Fruit fly (Drosophila melanogaster) whole organism, embryonic: Measurements from ENCODE around the gene P58IPK.

ENCODE experiments used
- Adf1 ChIP-seq: fragments of 200-800 bp; sonication (Bioruptor generic); IDR thresholded peaks from 2 replicates; pipeline ENCODE4 v1.3.6; 2022; ENCODE audit warnings: missing biosample characterization, missing genetic modification characterization
- Atf-2 ChIP-seq: fragments of 200-800 bp; sonication (Bioruptor generic); optimal IDR thresholded peaks from 2 replicates; lab custom pipeline; 2016; ENCODE audit warnings: missing biosample characterization, missing genetic modification characterization
- CG10654 ChIP-seq: fragments of 200-800 bp; sonication (Bioruptor generic); optimal IDR thresholded peaks from 2 replicates; lab custom pipeline; 2016; ENCODE audit warnings: missing biosample characterization, missing genetic modification characterization
- CG11093 ChIP-seq: fragments of 200-800 bp; sonication (Bioruptor generic); IDR thresholded peaks from 3 replicates; pipeline ENCODE4 v1.3.6; 2022; ENCODE audit warnings: missing biosample characterization, missing genetic modification characterization
- CG13287 ChIP-seq: fragments of 200-800 bp; sonication (Bioruptor generic); IDR thresholded peaks from 2 replicates; pipeline ENCODE4 v1.3.6; 2022; ENCODE audit warnings: missing biosample characterization, missing genetic modification characterization; ENCODE audit not compliant: partially characterized antibody
- CG13296 ChIP-seq: fragments of 200-800 bp; sonication (Bioruptor generic); optimal IDR thresholded peaks from 3 replicates; lab custom pipeline; 2018; ENCODE audit warnings: missing biosample characterization, mild to moderate bottlenecking, missing genetic modification characterization
- CG13775 ChIP-seq: fragments of 200-800 bp; sonication (Bioruptor generic); optimal IDR thresholded peaks from 3 replicates; lab custom pipeline; 2017; ENCODE audit warnings: missing biosample characterization, mild to moderate bottlenecking, missing genetic modification characterization
- CG14441 ChIP-seq: fragments of 200-800 bp; sonication (Bioruptor generic); IDR thresholded peaks from 2 replicates; pipeline ENCODE4 v1.3.6; 2022; ENCODE audit warnings: missing biosample characterization, missing genetic modification characterization
- CG17912 ChIP-seq: fragments of 200-800 bp; sonication (Bioruptor generic); optimal IDR thresholded peaks from 2 replicates; lab custom pipeline; 2018; ENCODE audit warnings: missing biosample characterization, mild to moderate bottlenecking, missing genetic modification characterization
- CG1792 ChIP-seq: fragments of 200-800 bp; sonication (Bioruptor generic); optimal IDR thresholded peaks from 2 replicates; lab custom pipeline; 2016; ENCODE audit warnings: missing biosample characterization, missing genetic modification characterization
- CG18476 ChIP-seq: fragments of 200-800 bp; sonication (Bioruptor generic); optimal IDR thresholded peaks from 2 replicates; lab custom pipeline; 2016; ENCODE audit warnings: missing biosample characterization, mild to moderate bottlenecking, missing genetic modification characterization
- CG18599 ChIP-seq: fragments of 200-800 bp; sonication (Bioruptor generic); optimal IDR thresholded peaks from 3 replicates; lab custom pipeline; 2017; ENCODE audit warnings: missing biosample characterization, missing genetic modification characterization, mild to moderate bottlenecking, moderate library complexity, missing genetic modification reagents
- CG18619 ChIP-seq: fragments of 200-800 bp; sonication (Bioruptor generic); optimal IDR thresholded peaks from 3 replicates; lab custom pipeline; 2017; ENCODE audit warnings: missing biosample characterization, mild to moderate bottlenecking, missing genetic modification characterization
- CG31388 ChIP-seq: fragments of 200-800 bp; sonication (Bioruptor generic); optimal IDR thresholded peaks from 2 replicates; lab custom pipeline; 2016; ENCODE audit warnings: missing biosample characterization, missing genetic modification characterization
- CG4360 ChIP-seq: fragments of 200-800 bp; sonication (Bioruptor generic); IDR thresholded peaks from 2 replicates; pipeline ENCODE4 v1.3.6; 2022; ENCODE audit warnings: missing biosample characterization, missing genetic modification characterization
- CG4617 ChIP-seq: fragments of 200-800 bp; sonication (Bioruptor generic); optimal IDR thresholded peaks from 3 replicates; lab custom pipeline; 2016; ENCODE audit warnings: missing biosample characterization, missing genetic modification characterization, borderline replicate concordance
- CG6854 ChIP-seq: fragments of 200-800 bp; sonication (Bioruptor generic); optimal IDR thresholded peaks from 3 replicates; lab custom pipeline; 2017; ENCODE audit warnings: missing biosample characterization, mild to moderate bottlenecking, missing genetic modification characterization
- CG7839 ChIP-seq: fragments of 200-800 bp; sonication (Bioruptor generic); optimal IDR thresholded peaks from 3 replicates; lab custom pipeline; 2018; ENCODE audit warnings: missing biosample characterization, mild to moderate bottlenecking, missing genetic modification characterization, moderate library complexity
- CG7928 ChIP-seq: fragments of 200-800 bp; sonication (Bioruptor generic); optimal IDR thresholded peaks from 2 replicates; lab custom pipeline; 2017; ENCODE audit warnings: missing biosample characterization, mild to moderate bottlenecking, missing genetic modification characterization
- CG8388 ChIP-seq: fragments of 200-800 bp; sonication (Bioruptor generic); optimal IDR thresholded peaks from 2 replicates; lab custom pipeline; 2019; ENCODE audit warnings: missing biosample characterization, mild to moderate bottlenecking, missing genetic modification characterization, moderate library complexity
- Dip3 ChIP-seq: fragments of 200-800 bp; sonication (Bioruptor generic); optimal IDR thresholded peaks from 3 replicates; lab custom pipeline; 2016; ENCODE audit warnings: missing biosample characterization, missing genetic modification characterization
- Dp ChIP-seq: fragments of 200-800 bp; sonication (Bioruptor generic); optimal IDR thresholded peaks from 2 replicates; lab custom pipeline; 2018; ENCODE audit warnings: missing biosample characterization, mild to moderate bottlenecking, missing genetic modification characterization, moderate library complexity
- E2f1 ChIP-seq: fragments of 200-800 bp; sonication (Bioruptor generic); IDR thresholded peaks from 2 replicates; pipeline ENCODE4 v1.3.6; 2022; ENCODE audit warnings: missing biosample characterization, missing genetic modification characterization
- ERR ChIP-seq: fragments of 200-800 bp; sonication (Bioruptor generic); optimal IDR thresholded peaks from 2 replicates; lab custom pipeline; 2016; ENCODE audit warnings: missing biosample characterization, missing genetic modification characterization
- HmgD ChIP-seq: fragments of 200-800 bp; sonication (Bioruptor generic); optimal IDR thresholded peaks from 3 replicates; lab custom pipeline; 2016; ENCODE audit warnings: missing biosample characterization, missing genetic modification characterization
- HmgZ ChIP-seq: fragments of 200-800 bp; sonication (Bioruptor generic); optimal IDR thresholded peaks from 2 replicates; lab custom pipeline; 2018; ENCODE audit warnings: missing biosample characterization, mild to moderate bottlenecking, missing genetic modification characterization
- Hsf ChIP-seq: fragments of 200-800 bp; sonication (Bioruptor generic); optimal IDR thresholded peaks from 3 replicates; lab custom pipeline; 2016; ENCODE audit warnings: missing biosample characterization, missing genetic modification characterization
- MBD-R2 ChIP-seq: fragments of 200-800 bp; sonication (Bioruptor generic); IDR thresholded peaks from 2 replicates; pipeline ENCODE4 v1.3.6; 2022; ENCODE audit warnings: missing biosample characterization, missing genetic modification characterization
- Max ChIP-seq: fragments of 200-800 bp; sonication (Bioruptor generic); optimal IDR thresholded peaks from 2 replicates; lab custom pipeline; 2016; ENCODE audit warnings: missing biosample characterization, mild to moderate bottlenecking, missing genetic modification characterization
- Nf-YA ChIP-seq: fragments of 200-800 bp; sonication (Bioruptor generic); IDR thresholded peaks from 2 replicates; pipeline ENCODE4 v1.3.6; 2022; ENCODE audit warnings: missing biosample characterization, missing genetic modification characterization
- Opbp ChIP-seq: fragments of 200-800 bp; sonication (Bioruptor generic); IDR thresholded peaks from 3 replicates; pipeline ENCODE4 v1.3.6; 2022; ENCODE audit warnings: missing biosample characterization, missing genetic modification characterization; ENCODE audit not compliant: partially characterized antibody
- Sry-β ChIP-seq: fragments of 200-800 bp; sonication (Bioruptor generic); optimal IDR thresholded peaks from 2 replicates; lab custom pipeline; 2018; ENCODE audit warnings: missing biosample characterization, mild to moderate bottlenecking, missing genetic modification characterization, moderate library complexity
- al ChIP-seq: fragments of 200-800 bp; sonication (Bioruptor generic); IDR thresholded peaks from 2 replicates; pipeline ENCODE4 v1.3.6; 2022; ENCODE audit warnings: missing biosample characterization, missing genetic modification characterization
- ash1 ChIP-seq: fragments of 200-800 bp; sonication (Bioruptor generic); optimal IDR thresholded peaks from 2 replicates; lab custom pipeline; 2018; ENCODE audit warnings: missing biosample characterization, mild to moderate bottlenecking, missing genetic modification characterization
- bowl ChIP-seq: fragments of 200-800 bp; sonication (Bioruptor generic); IDR thresholded peaks from 2 replicates; pipeline ENCODE4 v1.3.6; 2022; ENCODE audit warnings: missing biosample characterization, missing genetic modification characterization
- chn ChIP-seq: fragments of 200-800 bp; sonication (Bioruptor generic); optimal IDR thresholded peaks from 2 replicates; lab custom pipeline; 2016; ENCODE audit warnings: missing biosample characterization, missing genetic modification characterization
- croc ChIP-seq: fragments of 200-800 bp; sonication (Bioruptor generic); conservative IDR thresholded peaks from 3 replicates; pipeline ENCODE4 v1.3.6; 2022; ENCODE audit warnings: missing biosample characterization, missing genetic modification characterization
- gcm2 ChIP-seq: fragments of 200-800 bp; sonication (Bioruptor generic); optimal IDR thresholded peaks from 2 replicates; lab custom pipeline; 2016; ENCODE audit warnings: missing biosample characterization, missing genetic modification characterization
- hth ChIP-seq: fragments of >200 bp; optimal IDR thresholded peaks from 2 replicates; lab custom pipeline; 2017; ENCODE audit warnings: inconsistent platforms
- kah ChIP-seq: fragments of 200-800 bp; sonication (Bioruptor generic); optimal IDR thresholded peaks from 2 replicates; lab custom pipeline; 2018; ENCODE audit warnings: missing biosample characterization, mild to moderate bottlenecking, missing genetic modification characterization
- lilli ChIP-seq: fragments of 200-800 bp; sonication (Bioruptor generic); optimal IDR thresholded peaks from 3 replicates; lab custom pipeline; 2016; ENCODE audit warnings: missing biosample characterization, missing genetic modification characterization
- nau ChIP-seq: fragments of 200-800 bp; sonication (Bioruptor generic); optimal IDR thresholded peaks from 3 replicates; lab custom pipeline; 2017; ENCODE audit warnings: missing biosample characterization, mild to moderate bottlenecking, missing genetic modification characterization, missing genetic modification reagents
- nerfin-1 ChIP-seq: fragments of 200-800 bp; sonication (Bioruptor generic); optimal IDR thresholded peaks from 3 replicates; lab custom pipeline; 2019; ENCODE audit warnings: missing biosample characterization, mild to moderate bottlenecking, missing genetic modification characterization, moderate library complexity
- odd ChIP-seq: fragments of 200-800 bp; sonication (Bioruptor generic); optimal IDR thresholded peaks from 2 replicates; lab custom pipeline; 2017; ENCODE audit warnings: missing biosample characterization, mild to moderate bottlenecking, missing genetic modification characterization
- pita ChIP-seq: fragments of 200-800 bp; sonication (Bioruptor generic); optimal IDR thresholded peaks from 2 replicates; lab custom pipeline; 2017; ENCODE audit warnings: missing biosample characterization, mild to moderate bottlenecking, missing genetic modification characterization
- pnt ChIP-seq: fragments of 200-800 bp; sonication (Bioruptor generic); optimal IDR thresholded peaks from 3 replicates; lab custom pipeline; 2016; ENCODE audit warnings: missing biosample characterization, missing genetic modification characterization
- psq ChIP-seq: fragments of 200-800 bp; sonication (Bioruptor generic); optimal IDR thresholded peaks from 2 replicates; lab custom pipeline; 2017; ENCODE audit warnings: missing biosample characterization, missing genetic modification characterization
- sens-2 ChIP-seq: fragments of 200-800 bp; sonication (Bioruptor generic); IDR thresholded peaks from 2 replicates; pipeline ENCODE4 v1.3.6; 2022; ENCODE audit warnings: missing biosample characterization, missing genetic modification characterization
- slou ChIP-seq: fragments of 200-800 bp; sonication (Bioruptor generic); optimal IDR thresholded peaks from 3 replicates; lab custom pipeline; 2016; ENCODE audit warnings: missing biosample characterization, missing genetic modification characterization
- stwl ChIP-seq: fragments of 200-800 bp; sonication (Bioruptor generic); optimal IDR thresholded peaks from 3 replicates; lab custom pipeline; 2018; ENCODE audit warnings: missing biosample characterization, mild to moderate bottlenecking, missing genetic modification characterization, moderate library complexity
- trh ChIP-seq: fragments of 200-800 bp; sonication (Bioruptor generic); optimal IDR thresholded peaks from 2 replicates; lab custom pipeline; 2016; ENCODE audit warnings: missing biosample characterization, missing genetic modification characterization
- vfl ChIP-seq: fragments of 200-800 bp; sonication (Bioruptor generic); optimal IDR thresholded peaks from 2 replicates; lab custom pipeline; 2016; ENCODE audit warnings: missing biosample characterization, missing genetic modification characterization
- wdn ChIP-seq: fragments of 200-800 bp; sonication (Bioruptor generic); IDR thresholded peaks from 2 replicates; pipeline ENCODE4 v1.3.6; 2022; ENCODE audit warnings: missing biosample characterization, missing genetic modification characterization

Gene P58IPK

DNA sequence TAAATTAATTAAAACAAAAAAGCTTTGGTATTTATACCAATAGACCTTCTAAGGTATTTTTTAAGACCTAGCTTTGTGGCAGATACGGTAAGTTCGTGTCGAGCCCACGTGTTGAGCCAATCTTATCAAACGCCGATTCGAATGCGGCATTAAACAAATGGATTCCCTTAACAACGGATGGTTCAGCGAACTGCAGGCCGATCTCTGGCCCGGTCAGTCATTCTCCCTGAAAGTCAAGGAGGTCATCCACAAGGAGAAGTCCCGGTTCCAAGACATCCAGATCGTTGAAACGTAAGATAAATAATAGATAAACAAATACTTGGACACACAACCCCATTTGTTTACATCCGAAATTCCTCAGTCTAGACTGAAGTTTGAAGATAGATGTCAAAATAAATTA is 44.8 kb downstream of the P58IPK start, which contains the start of gene SpdS (continued):
- TF ChIP-seq chn (GFP tag; lab: Kevin White, UChicago): no peak
- TF ChIP-seq croc (GFP tag; lab: Robert Waterston, UW): no peak
- TF ChIP-seq pnt (GFP tag; lab: Kevin White, UChicago): no peak
- TF ChIP-seq Opbp (GFP tag; lab: Robert Waterston, UW): no peak
- TF ChIP-seq hth (lab: Kevin White, UChicago): no peak
- TF ChIP-seq CG10654: no peak
- no peak for TF ChIP-seq Nf-YA (GFP tag; lab: Robert Waterston, UW)
- 0 out of 2 replicates have a peak, but pooled peaks have one; percentile 18 for TF ChIP-seq MBD-R2 (GFP tag; lab: Robert Waterston, UW)
- TF ChIP-seq vfl (GFP tag; lab: Kevin White, UChicago): no peak
- TF ChIP-seq E2f1 (GFP tag; lab: Robert Waterston, UW): no peak
- no peak for TF ChIP-seq CG18599 (GFP tag; lab: Kevin White, UChicago)
- peak; percentile 79 for TF ChIP-seq ERR (GFP tag; lab: Kevin White, UChicago)
- TF ChIP-seq CG7839: no peak
- no peak for TF ChIP-seq CG6854
- no peak for TF ChIP-seq sens-2 (GFP tag; lab: Robert Waterston, UW)
- no peak for TF ChIP-seq CG7928 (GFP tag; lab: Kevin White, UChicago)
- no peak for TF ChIP-seq CG13287 (GFP tag; lab: Robert Waterston, UW)
- no peak for TF ChIP-seq trh (GFP tag; lab: Kevin White, UChicago)
- TF ChIP-seq Atf-2 (GFP tag; lab: Kevin White, UChicago): no peak
- no peak for TF ChIP-seq Hsf (GFP tag; lab: Kevin White, UChicago)
- TF ChIP-seq nau (GFP tag; lab: Kevin White, UChicago): peak; percentile 18
- no peak for TF ChIP-seq psq (GFP tag; lab: Kevin White, UChicago)
- no peak for TF ChIP-seq kah (GFP tag; lab: Kevin White, UChicago)
- no peak for TF ChIP-seq CG13775
- TF ChIP-seq CG18619 (GFP tag; lab: Kevin White, UChicago): no peak
- TF ChIP-seq CG11093 (GFP tag; lab: Robert Waterston, UW): no peak
- no peak for TF ChIP-seq CG4617 (GFP tag; lab: Kevin White, UChicago)
- no peak for TF ChIP-seq ash1 (GFP tag; lab: Kevin White, UChicago)
- peak; percentile 30 for TF ChIP-seq CG13296 (GFP tag; lab: Kevin White, UChicago)
- TF ChIP-seq Dp (GFP tag; lab: Kevin White, UChicago): no peak
- TF ChIP-seq slou (GFP tag; lab: Kevin White, UChicago): no peak
- no peak for TF ChIP-seq CG4360 (GFP tag; lab: Robert Waterston, UW)
- TF ChIP-seq wdn: no peak
- peak; percentile 21 for TF ChIP-seq HmgZ (tag; lab: Kevin White, UChicago)
- TF ChIP-seq Dip3 (GFP tag; lab: Kevin White, UChicago): no peak
- no peak for TF ChIP-seq odd (GFP tag; lab: Kevin White, UChicago)
- TF ChIP-seq lilli (GFP tag; lab: Kevin White, UChicago): no peak
- TF ChIP-seq pita (GFP tag; lab: Kevin White, UChicago): no peak
- no peak for TF ChIP-seq gcm2 (GFP tag; lab: Kevin White, UChicago)
- TF ChIP-seq stwl (tag; lab: Kevin White, UChicago): no peak
- no peak for TF ChIP-seq bowl (GFP tag; lab: Robert Waterston, UW)
- TF ChIP-seq CG1792 (GFP tag; lab: Kevin White, UChicago): no peak
- TF ChIP-seq CG17912: no peak
- TF ChIP-seq Sry-β: no peak
- TF ChIP-seq nerfin-1: peak; percentile 29
- no peak for TF ChIP-seq CG8388 (GFP tag; lab: Kevin White, UChicago)
- TF ChIP-seq al: no peak
- no peak for TF ChIP-seq HmgD
- TF ChIP-seq CG14441 (GFP tag; lab: Robert Waterston, UW): no peak
- TF ChIP-seq CG31388 (GFP tag; lab: Kevin White, UChicago): no peak
- TF ChIP-seq Adf1: no peak
- peak; percentile 83 for TF ChIP-seq Max (GFP tag; lab: Kevin White, UChicago)
- TF ChIP-seq CG18476 (GFP tag; lab: Kevin White, UChicago): no peak
